Worm (Caenorhabditis elegans) whole organism, young adult: ENCODE measurements around the gene C26B9.7.

Experiments
- B0336.3 ChIP-seq: fragments of 200-800 bp; sonication (Bioruptor generic); IDR thresholded peaks from 2 replicates; pipeline ENCODE4 v1.3.6; 2022; ENCODE audit warnings: missing genetic modification characterization, missing compliant biosample characterization
- F10E7.11 ChIP-seq: sonication (generic microtip); optimal IDR thresholded peaks from 2 replicates; lab custom pipeline; 2017; ENCODE audit warnings: mild to moderate bottlenecking, missing genetic modification characterization, moderate library complexity, missing compliant biosample characterization
- F49E8.2 ChIP-seq: sonication (generic microtip); optimal IDR thresholded peaks from 3 replicates; lab custom pipeline; 2017; ENCODE audit warnings: missing genetic modification characterization, mild to moderate bottlenecking, missing compliant biosample characterization, antibody characterized with exemption, moderate library complexity; ENCODE audit not compliant: insufficient read depth
- K11D2.4 ChIP-seq: fragments of 200-800 bp; sonication (Bioruptor generic); IDR thresholded peaks from 2 replicates; pipeline ENCODE4 v1.3.6; 2022; ENCODE audit warnings: missing genetic modification reagents, missing genetic modification characterization, missing compliant biosample characterization
- Y95B8A.8 ChIP-seq: fragments of 200-800 bp; sonication (Bioruptor generic); IDR thresholded peaks from 2 replicates; pipeline ENCODE4 v1.3.6; 2022; ENCODE audit warnings: missing genetic modification reagents, missing genetic modification characterization, missing compliant biosample characterization
- akir-1 ChIP-seq: fragments of 200-800 bp; sonication (Bioruptor generic); optimal IDR thresholded peaks from 2 replicates; lab custom pipeline; 2018; ENCODE audit warnings: mild to moderate bottlenecking, missing genetic modification characterization, moderate library complexity, missing compliant biosample characterization
- atf-7 ChIP-seq: sonication (generic microtip); optimal IDR thresholded peaks from 2 replicates; lab custom pipeline; 2017; ENCODE audit warnings: mild to moderate bottlenecking, missing genetic modification characterization, missing compliant biosample characterization
- athp-1 ChIP-seq: sonication (generic microtip); optimal IDR thresholded peaks from 2 replicates; lab custom pipeline; 2017; ENCODE audit warnings: mild to moderate bottlenecking, missing genetic modification characterization, missing compliant biosample characterization
- attf-6 ChIP-seq: fragments of 200-800 bp; sonication (Bioruptor generic); IDR thresholded peaks from 2 replicates; pipeline ENCODE4 v1.3.6; 2022; ENCODE audit warnings: missing genetic modification reagents, missing genetic modification characterization, missing compliant biosample characterization
- cebp-1 ChIP-seq, 2 experiments: fragments of 200-800 bp in 1 of 2; sonication (Bioruptor generic) in 1 of 2; sonication (generic microtip) in 1 of 2; IDR thresholded peaks in 1 of 2; optimal IDR thresholded peaks in 1 of 2; 2 replicates each; pipeline versions ENCODE4 v1.3.6 to Lab custom; 2017 to 2022; ENCODE audit warnings: missing compliant biosample characterization in 2 of 2, missing genetic modification characterization in 2 of 2, mild to moderate bottlenecking in 1 of 2, missing genetic modification reagents in 1 of 2, moderate library complexity in 1 of 2
- ceh-100 ChIP-seq: fragments of 200-800 bp; sonication (Bioruptor generic); IDR thresholded peaks from 2 replicates; pipeline ENCODE4 v1.3.6; 2022; ENCODE audit warnings: missing genetic modification reagents, missing genetic modification characterization, missing compliant biosample characterization
- ceh-40 ChIP-seq: fragments of 200-800 bp; sonication (Bioruptor generic); IDR thresholded peaks from 2 replicates; pipeline ENCODE4 v1.3.6; 2022; ENCODE audit warnings: missing genetic modification characterization, missing compliant biosample characterization
- ceh-79 ChIP-seq: sonication (generic microtip); optimal IDR thresholded peaks from 2 replicates; lab custom pipeline; 2017; ENCODE audit warnings: mild to moderate bottlenecking, missing genetic modification characterization, missing compliant biosample characterization
- ceh-91 ChIP-seq: fragments of 200-800 bp; sonication (Bioruptor generic); IDR thresholded peaks from 2 replicates; pipeline ENCODE4 v1.3.6; 2022; ENCODE audit warnings: missing genetic modification reagents, missing genetic modification characterization, missing compliant biosample characterization
- die-1 ChIP-seq: sonication (generic microtip); optimal IDR thresholded peaks from 2 replicates; lab custom pipeline; 2016; ENCODE audit warnings: missing genotype, mild to moderate bottlenecking, missing genetic modification characterization, missing compliant biosample characterization
- dox-1 ChIP-seq: fragments of 200-800 bp; sonication (Bioruptor generic); IDR thresholded peaks from 2 replicates; pipeline ENCODE4 v1.3.6; 2022; ENCODE audit warnings: missing genetic modification reagents, missing genetic modification characterization, missing compliant biosample characterization
- dpff-1 ChIP-seq: sonication (generic microtip); optimal IDR thresholded peaks from 2 replicates; lab custom pipeline; 2017; ENCODE audit warnings: mild to moderate bottlenecking, missing genetic modification characterization, missing compliant biosample characterization
- egl-18 ChIP-seq: fragments of 200-800 bp; sonication (Bioruptor generic); IDR thresholded peaks from 2 replicates; pipeline ENCODE4 v1.3.6; 2022; ENCODE audit warnings: missing genetic modification reagents, missing genetic modification characterization, missing compliant biosample characterization
- ekl-4 ChIP-seq: fragments of 200-800 bp; sonication (Bioruptor generic); IDR thresholded peaks from 2 replicates; pipeline ENCODE4 v1.3.6; 2022; ENCODE audit warnings: missing genetic modification reagents, missing genetic modification characterization, missing compliant biosample characterization
- ets-4 ChIP-seq: fragments of 200-800 bp; sonication (Bioruptor generic); optimal IDR thresholded peaks from 2 replicates; lab custom pipeline; 2018; ENCODE audit warnings: mild to moderate bottlenecking, missing genetic modification characterization, missing compliant biosample characterization
- gei-17 ChIP-seq: fragments of 200-800 bp; sonication (Bioruptor generic); optimal IDR thresholded peaks from 2 replicates; lab custom pipeline; 2018; ENCODE audit warnings: mild to moderate bottlenecking, missing genetic modification characterization, missing compliant biosample characterization
- let-607 ChIP-seq, 2 experiments: fragments of 200-800 bp in 1 of 2; sonication (Bioruptor generic) in 1 of 2; sonication (generic microtip) in 1 of 2; optimal IDR thresholded peaks; 2 replicates each; lab custom pipeline; 2016 to 2018; ENCODE audit warnings: mild to moderate bottlenecking in 2 of 2, missing compliant biosample characterization in 2 of 2, missing genetic modification characterization in 2 of 2, moderate library complexity in 2 of 2, missing genotype in 1 of 2
- lin-26 ChIP-seq: fragments of 200-800 bp; sonication (Bioruptor generic); IDR thresholded peaks from 2 replicates; pipeline ENCODE4 v1.3.6; 2022; ENCODE audit warnings: missing genetic modification reagents, missing genetic modification characterization, missing compliant biosample characterization
- lin-35 ChIP-seq, 3 experiments: fragments of 150-350 bp in 2 of 3; sonication (generic microtip) in 1 of 3; optimal IDR thresholded peaks; 2 replicates each; lab custom pipeline; 2014 to 2018; ENCODE audit warnings: missing biosample characterization in 3 of 3, missing genetic modification characterization in 3 of 3, missing genetic modification reagents in 3 of 3
- lir-1 ChIP-seq: fragments of 200-800 bp; sonication (Bioruptor generic); conservative IDR thresholded peaks from 2 replicates; pipeline ENCODE4 v1.3.6; 2022; ENCODE audit warnings: missing genetic modification reagents, missing genetic modification characterization, missing compliant biosample characterization
- madf-10 ChIP-seq: sonication (generic microtip); optimal IDR thresholded peaks from 2 replicates; lab custom pipeline; 2016; ENCODE audit warnings: mild to moderate bottlenecking, missing genetic modification characterization, missing compliant biosample characterization
- madf-3 ChIP-seq: fragments of 200-800 bp; sonication (Bioruptor generic); IDR thresholded peaks from 2 replicates; pipeline ENCODE4 v1.3.6; 2022; ENCODE audit warnings: missing genetic modification reagents, missing genetic modification characterization, missing compliant biosample characterization
- nfya-2 ChIP-seq: fragments of 200-800 bp; sonication (Bioruptor generic); IDR thresholded peaks from 2 replicates; pipeline ENCODE4 v1.3.6; 2022; ENCODE audit warnings: missing genetic modification reagents, missing genetic modification characterization, missing compliant biosample characterization
- nhr-80 ChIP-seq: sonication (generic microtip); optimal IDR thresholded peaks from 2 replicates; lab custom pipeline; 2016; ENCODE audit warnings: missing genetic modification characterization, missing compliant biosample characterization
- nhr-90 ChIP-seq: sonication (generic microtip); optimal IDR thresholded peaks from 2 replicates; lab custom pipeline; 2016; ENCODE audit warnings: missing genotype, mild to moderate bottlenecking, missing genetic modification characterization, missing compliant biosample characterization
- rcor-1 ChIP-seq: fragments of 200-800 bp; sonication (Bioruptor generic); IDR thresholded peaks from 2 replicates; pipeline ENCODE4 v1.3.6; 2022; ENCODE audit warnings: missing genetic modification reagents, missing genetic modification characterization, missing compliant biosample characterization
- rpc-1 ChIP-seq, 2 experiments: fragments of 150-350 bp in 1 of 2; sonication (generic microtip) in 1 of 2; optimal IDR thresholded peaks; 2 replicates each; lab custom pipeline; 2014 to 2018; ENCODE audit warnings: missing biosample characterization in 1 of 2, missing genetic modification characterization in 1 of 2, missing genetic modification reagents in 1 of 2, missing genotype in 1 of 2
- sea-2 ChIP-seq: fragments of 200-800 bp; sonication (Bioruptor generic); IDR thresholded peaks from 2 replicates; pipeline ENCODE4 v1.3.6; 2022; ENCODE audit warnings: missing genetic modification characterization, missing compliant biosample characterization
- tbp1 ChIP-seq: fragments of 200-800 bp; sonication (Bioruptor generic); optimal IDR thresholded peaks from 2 replicates; lab custom pipeline; 2018; ENCODE audit warnings: mild to moderate bottlenecking, missing genetic modification characterization, missing compliant biosample characterization
- tbx-9 ChIP-seq: sonication (generic microtip); optimal IDR thresholded peaks from 2 replicates; lab custom pipeline; 2016; ENCODE audit warnings: borderline replicate concordance, missing genetic modification characterization, inconsistent platforms, missing compliant biosample characterization
- zim-3 ChIP-seq: sonication (generic microtip); optimal IDR thresholded peaks from 2 replicates; lab custom pipeline; 2017; ENCODE audit warnings: mild to moderate bottlenecking, missing genetic modification characterization, moderate library complexity, missing compliant biosample characterization
- ztf-22 ChIP-seq: fragments of 200-800 bp; sonication (Bioruptor generic); optimal IDR thresholded peaks from 2 replicates; lab custom pipeline; 2018; ENCODE audit warnings: mild to moderate bottlenecking, missing genetic modification characterization, moderate library complexity, missing compliant biosample characterization
- ztf-25 ChIP-seq: fragments of 200-800 bp; sonication (Bioruptor generic); IDR thresholded peaks from 2 replicates; pipeline ENCODE4 v1.3.6; 2022; ENCODE audit warnings: missing genetic modification reagents, missing genetic modification characterization, missing compliant biosample characterization
- ztf-3 ChIP-seq: fragments of 200-800 bp; sonication (Bioruptor generic); optimal IDR thresholded peaks from 2 replicates; lab custom pipeline; 2018; ENCODE audit warnings: mild to moderate bottlenecking, missing genetic modification characterization, missing compliant biosample characterization

C26B9.7 gene

ce11 chrX:5344287-5344686 lies 2.2 kb downstream of the C26B9.7 start, which contains the start of gene C26B9.1:
C26B9.1 (plus strand) TSS chrX:5344587.
- no peak for TF ChIP-seq ceh-79
- no peak for TF ChIP-seq lin-35 (GFP tag; optimal IDR thresholded peaks at IDR 0.05; lab: Kevin White, UChicago)
- TF ChIP-seq nhr-90 (tag; lab: Kevin White, UChicago), result no peak
- no peak for TF ChIP-seq rcor-1
- no peak for TF ChIP-seq attf-6 (GFP tag; lab: Robert Waterston, UW)

ce11 chrX:5346303-5346702 lies 4.2 kb downstream of the C26B9.7 start:
- TF ChIP-seq dpff-1 (tag; lab: Kevin White, UChicago), result no peak
- TF ChIP-seq nhr-80, result peak; percentile 91
- TF ChIP-seq ztf-22, result peak; percentile 14
- TF ChIP-seq let-607 (tag; optimal IDR thresholded peaks at IDR 0.05; lab: Kevin White, UChicago), result peak; percentile 66 to 85
- no peak for TF ChIP-seq K11D2.4 (GFP tag; lab: Robert Waterston, UW)

ce11 chrX:5347856-5348255 lies 5.7 kb downstream of the C26B9.7 start:
- TF ChIP-seq ets-4 (GFP tag; lab: Kevin White, UChicago) (no peak), ztf-25 (GFP tag; lab: Robert Waterston, UW) (no peak), F49E8.2 (tag; lab: Kevin White, UChicago) (no peak), die-1 (tag; lab: Kevin White, UChicago) (no peak), egl-18 (GFP tag; lab: Robert Waterston, UW) (no peak), madf-10 (no peak), ceh-100 (GFP tag; lab: Robert Waterston, UW) (no peak), atf-7 (tag; lab: Kevin White, UChicago) (no peak), ztf-3 (no peak), Y95B8A.8 (GFP tag; lab: Robert Waterston, UW) (no peak), F10E7.11 (tag; lab: Kevin White, UChicago) (no peak)
- TF ChIP-seq, all 124 proteins: peak for 0

ce11 chrX:5348529-5349148 lies 6.5 kb downstream of the C26B9.7 start, which contains the start of gene syx-3:
syx-3 (plus strand) TSS chrX:5349098.
- TF ChIP-seq tbx-9 (tag; lab: Kevin White, UChicago), result no peak
- TF ChIP-seq sea-2 (GFP tag; lab: Robert Waterston, UW), result no peak
- no peak for TF ChIP-seq attf-6 (GFP tag; lab: Robert Waterston, UW)
- no peak for TF ChIP-seq ztf-22
- TF ChIP-seq akir-1 (GFP tag; lab: Kevin White, UChicago), result no peak
- no peak for TF ChIP-seq nfya-2
- no peak for TF ChIP-seq tbp1 (GFP tag; lab: Kevin White, UChicago)
- no peak for TF ChIP-seq lir-1 (GFP tag; lab: Robert Waterston, UW)

- no peak for TF ChIP-seq rpc-1 (optimal IDR thresholded peaks at IDR 0.05; lab: Kevin White, UChicago)
- no peak for TF ChIP-seq rpc-1 (tag; optimal IDR thresholded peaks at IDR 0.05; lab: Kevin White, UChicago)
- TF ChIP-seq gei-17, result peak; percentile 53
- TF ChIP-seq ceh-91 (GFP tag; lab: Robert Waterston, UW), result no peak
- TF ChIP-seq madf-3, result no peak
- no peak for TF ChIP-seq atf-7 (tag; lab: Kevin White, UChicago)
- no peak; the same call in 1 of the 2 replicates for TF ChIP-seq B0336.3 (GFP tag; lab: Robert Waterston, UW)
- no peak for TF ChIP-seq lin-26 (GFP tag; lab: Robert Waterston, UW)
- no peak for TF ChIP-seq athp-1
- TF ChIP-seq ceh-40 (GFP tag; lab: Robert Waterston, UW), result no peak
- TF ChIP-seq ztf-22, result no peak
- TF ChIP-seq ekl-4 (GFP tag; lab: Robert Waterston, UW), result 0 out of 2 replicates have a peak, but pooled peaks have one; percentile 35
- TF ChIP-seq zim-3 (tag; lab: Kevin White, UChicago), result no peak
- peak; percentile 58; the same call in 1 of the 2 replicates for TF ChIP-seq dox-1 (GFP tag; lab: Robert Waterston, UW)
- no peak for TF ChIP-seq cebp-1 (GFP tag; IDR thresholded peaks at IDR 0.05; lab: Robert Waterston, UW)
- TF ChIP-seq cebp-1 (tag; optimal IDR thresholded peaks at IDR 0.05; lab: Kevin White, UChicago), result peak; percentile 48
These were observed 12.1 kb downstream of the C26B9.7 start, which contains the start of gene pfn-2 for ce11 chrX:5354022-5354876. pfn-2 (minus strand) TSS chrX:5354072.
